Worm (Caenorhabditis elegans) whole organism, dauer: Measurements from ENCODE around the gene ser-2.

Experiments
- unc-62 ChIP-seq: sonication (generic microtip); optimal IDR thresholded peaks from 2 replicates; lab custom pipeline; 2017; ENCODE audit warnings: missing biosample characterization, missing genetic modification reagents, missing genetic modification characterization

The ser-2 gene

ce11 chrX:15277714-15278187 is 25.0 kb downstream of the ser-2 start, which contains the start of gene kin-20:
Gene kin-20, minus strand, starts transcription at chrX:15277764.
- TF ChIP-seq unc-62 (GFP tag; lab: Kevin White, UChicago): no peak

- no peak for TF ChIP-seq unc-62 (GFP tag; lab: Kevin White, UChicago)
These were observed 26.0 kb downstream of the ser-2 start for ce11 chrX:15276774-15277173.

ce11 chrX:15276241-15276640 is 26.5 kb downstream of the ser-2 start:
- TF ChIP-seq unc-62 (GFP tag; lab: Kevin White, UChicago): no peak

- TF ChIP-seq unc-62 (GFP tag; lab: Kevin White, UChicago): no peak
These were observed 27.7 kb downstream of the ser-2 start for ce11 chrX:15274827-15275761.

ce11 chrX:15274079-15274478 is 28.7 kb downstream of the ser-2 start:
- TF ChIP-seq unc-62 (GFP tag; lab: Kevin White, UChicago): no peak

ce11 chrX:15272925-15273324 is 29.8 kb downstream of the ser-2 start:
- TF ChIP-seq unc-62 (GFP tag; lab: Kevin White, UChicago): no peak

- no peak for TF ChIP-seq unc-62 (GFP tag; lab: Kevin White, UChicago)
These were observed 32.1 kb downstream of the ser-2 start for ce11 chrX:15270656-15271055.

- no peak for TF ChIP-seq unc-62 (GFP tag; lab: Kevin White, UChicago)
These were observed 34.3 kb downstream of the ser-2 start for ce11 chrX:15268461-15268860.

ce11 chrX:15264593-15264992 is 38.2 kb downstream of the ser-2 start:
- TF ChIP-seq unc-62 (GFP tag; lab: Kevin White, UChicago): no peak

ce11 chrX:15264149-15264548 is 38.6 kb downstream of the ser-2 start:
- TF ChIP-seq unc-62 (GFP tag; lab: Kevin White, UChicago): no peak

- no peak for TF ChIP-seq unc-62 (GFP tag; lab: Kevin White, UChicago)
These were observed 39.9 kb downstream of the ser-2 start for ce11 chrX:15262875-15263274.

- TF ChIP-seq unc-62 (GFP tag; lab: Kevin White, UChicago): no peak
These were observed 40.3 kb downstream of the ser-2 start, which contains the start of gene F46F2.5 for ce11 chrX:15262423-15262822. Gene F46F2.5, plus strand, starts transcription at chrX:15262723.

ce11 chrX:15259947-15260687 is 42.6 kb downstream of the ser-2 start, which contains the start of gene F46F2.3:
Gene F46F2.3, minus strand, starts transcription at chrX:15260287.
- TF ChIP-seq unc-62 (GFP tag; lab: Kevin White, UChicago): no peak

ce11 chrX:15246595-15246994 is 56.2 kb downstream of the ser-2 start:
- TF ChIP-seq unc-62 (GFP tag; lab: Kevin White, UChicago): no peak

ce11 chrX:15246182-15246581 is 56.6 kb downstream of the ser-2 start, which contains the start of gene piki-1:
Gene piki-1, minus strand, starts transcription at chrX:15246399.
- no peak for TF ChIP-seq unc-62 (GFP tag; lab: Kevin White, UChicago)

- no peak for TF ChIP-seq unc-62 (GFP tag; lab: Kevin White, UChicago)
These were observed 60.0 kb downstream of the ser-2 start for ce11 chrX:15242726-15243125.
